Fruit fly (Drosophila melanogaster): ENCODE data around the gene CG10949.

The CG10949 gene

DNA sequence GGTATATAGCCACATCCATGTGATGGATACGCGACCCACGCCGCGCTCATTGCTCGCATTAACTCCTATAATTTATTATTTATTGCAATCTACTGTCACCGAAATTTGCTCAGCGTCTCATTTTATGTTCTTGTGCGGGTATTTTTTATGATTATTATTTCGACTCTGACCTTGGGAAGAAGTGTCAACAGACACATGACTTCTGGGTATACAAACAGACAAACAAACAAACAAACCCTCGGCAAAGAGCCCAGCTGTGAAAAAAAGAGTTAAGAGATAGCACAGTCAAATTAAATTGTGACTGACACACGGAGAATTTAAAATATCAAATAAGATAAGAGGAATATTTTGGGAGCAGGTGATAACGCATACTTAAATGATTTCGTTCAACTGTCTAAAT lies 26.7 kb downstream of the CG10949 start (continued):
- no peak for TF ChIP-seq MESR4 (GFP tag; optimal IDR thresholded peaks at IDR 0.05)
- no peak for TF ChIP-seq bigmax (GFP tag; optimal IDR thresholded peaks at IDR 0.05)
- no peak for TF ChIP-seq tap (tag; optimal IDR thresholded peaks at IDR 0.05)
- TF ChIP-seq CG4730 (GFP tag; IDR thresholded peaks at IDR 0.05): no peak
- no peak for TF ChIP-seq CG12236 (GFP tag; optimal IDR thresholded peaks at IDR 0.05)
- peak; percentile 35 for TF ChIP-seq Sox100B (GFP tag; optimal IDR thresholded peaks at IDR 0.05)
- no peak for TF ChIP-seq ato (GFP tag; IDR thresholded peaks at IDR 0.05; ENCODE audit: partially characterized antibody)
- no peak for TF ChIP-seq toy (GFP tag; IDR thresholded peaks at IDR 0.05)
- TF ChIP-seq CG4617 (GFP tag; optimal IDR thresholded peaks at IDR 0.05; ENCODE audit: borderline replicate concordance): no peak
- no peak for TF ChIP-seq bsh (GFP tag; optimal IDR thresholded peaks at IDR 0.05)
- TF ChIP-seq CHES-1-like (GFP tag; optimal IDR thresholded peaks at IDR 0.05): no peak
- no peak for TF ChIP-seq zen2 (GFP tag; IDR thresholded peaks at IDR 0.05; ENCODE audit: partially characterized antibody)
- TF ChIP-seq da (GFP tag; optimal IDR thresholded peaks at IDR 0.05): no peak
- peak; percentile 29 for TF ChIP-seq CG6813 (GFP tag; optimal IDR thresholded peaks at IDR 0.05)
- no peak for TF ChIP-seq Dip3 (GFP tag; optimal IDR thresholded peaks at IDR 0.05)
- no peak for TF ChIP-seq Hr78 (GFP tag; optimal IDR thresholded peaks at IDR 0.05)
- no peak for TF ChIP-seq ac (GFP tag; optimal IDR thresholded peaks at IDR 0.05)
- TF ChIP-seq seq (GFP tag; IDR thresholded peaks at IDR 0.05): no peak
- TF ChIP-seq abd-A (tag; optimal IDR thresholded peaks at IDR 0.05): no peak
- no peak for TF ChIP-seq CG30403 (GFP tag; optimal IDR thresholded peaks at IDR 0.05)
- no peak for TF ChIP-seq br (optimal IDR thresholded peaks at IDR 0.05)
- TF ChIP-seq peb (GFP tag; IDR thresholded peaks at IDR 0.05): no peak
- no peak for TF ChIP-seq Bdp1 (GFP tag; optimal IDR thresholded peaks at IDR 0.05)
- no peak for TF ChIP-seq MBD-R2 (GFP tag; IDR thresholded peaks at IDR 0.05)
- TF ChIP-seq CG32532 (GFP tag; IDR thresholded peaks at IDR 0.05): no peak
- peak; percentile 14 for TF ChIP-seq cwo (GFP tag; optimal IDR thresholded peaks at IDR 0.05)
- no peak for TF ChIP-seq Optix (GFP tag; IDR thresholded peaks at IDR 0.05)
- TF ChIP-seq en (GFP tag; optimal IDR thresholded peaks at IDR 0.05): no peak
- TF ChIP-seq CG1603 (tag; optimal IDR thresholded peaks at IDR 0.05): peak; percentile 23
- TF ChIP-seq CG7372 (GFP tag; IDR thresholded peaks at IDR 0.05): no peak
- no peak for TF ChIP-seq luna (GFP tag; optimal IDR thresholded peaks at IDR 0.05)
- TF ChIP-seq hb (GFP tag; IDR thresholded peaks at IDR 0.05; ENCODE audit: partially characterized antibody): no peak
- TF ChIP-seq mam (GFP tag; optimal IDR thresholded peaks at IDR 0.05): no peak
- TF ChIP-seq Neu2 (GFP tag; optimal IDR thresholded peaks at IDR 0.05; ENCODE audit: borderline replicate concordance): no peak
- TF ChIP-seq ewg (GFP tag; optimal IDR thresholded peaks at IDR 0.05): no peak
- TF ChIP-seq wor (GFP tag; IDR thresholded peaks at IDR 0.05): no peak
- no peak for TF ChIP-seq CG17186 (GFP tag; optimal IDR thresholded peaks at IDR 0.05)
- TF ChIP-seq gce (GFP tag; IDR thresholded peaks at IDR 0.05): no peak
- no peak for TF ChIP-seq Dbx (GFP tag; IDR thresholded peaks at IDR 0.05)
- TF ChIP-seq CG15073 (GFP tag; optimal IDR thresholded peaks at IDR 0.05): no peak
- TF ChIP-seq CG6854 (GFP tag; optimal IDR thresholded peaks at IDR 0.05): no peak
- no peak for TF ChIP-seq CG5180 (GFP tag; optimal IDR thresholded peaks at IDR 0.05)
- no peak for TF ChIP-seq CG13624 (GFP tag; optimal IDR thresholded peaks at IDR 0.05)
- peak; percentile 30 for TF ChIP-seq HHEX (GFP tag; optimal IDR thresholded peaks at IDR 0.05)
- no peak for TF ChIP-seq HLH54F (GFP tag; optimal IDR thresholded peaks at IDR 0.05)
- no peak for TF ChIP-seq CG34224 (GFP tag; IDR thresholded peaks at IDR 0.05; ENCODE audit: partially characterized antibody)
- no peak for TF ChIP-seq CG17328 (GFP tag; IDR thresholded peaks at IDR 0.05)
- TF ChIP-seq sens (GFP tag): peak; percentile 79
- TF ChIP-seq oc (tag; optimal IDR thresholded peaks at IDR 0.05): no peak
- peak; percentile 52 for TF ChIP-seq sd (tag; optimal IDR thresholded peaks at IDR 0.05)
- no peak for TF ChIP-seq kni (GFP tag; optimal IDR thresholded peaks at IDR 0.05)
- no peak for TF ChIP-seq Awh (GFP tag; IDR thresholded peaks at IDR 0.05)
